Fruit fly (Drosophila melanogaster) whole organism, adult: ENCODE results near the gene Sirt6.
A peak's percentile ranks its signal among the peaks of the same experiment; 100 is the strongest.

Source experiments
- CG11617 ChIP-seq: fragments of 200-800 bp; sonication (Bioruptor generic); optimal IDR thresholded peaks from 2 replicates; lab custom pipeline; 2017; ENCODE audit warnings: mild to moderate bottlenecking, missing biosample characterization, missing genetic modification reagents, missing genetic modification characterization
- CG12768 ChIP-seq: fragments of 200-800 bp; sonication (Bioruptor generic); optimal IDR thresholded peaks from 2 replicates; lab custom pipeline; 2017; ENCODE audit warnings: missing biosample characterization, missing genetic modification characterization, mild to moderate bottlenecking, moderate library complexity, missing genetic modification reagents
- CG14711 ChIP-seq: fragments of 200-800 bp; sonication (Bioruptor generic); optimal IDR thresholded peaks from 2 replicates; lab custom pipeline; 2018; ENCODE audit warnings: missing biosample characterization, mild to moderate bottlenecking, missing genetic modification characterization, moderate library complexity
- CG1620 ChIP-seq: fragments of 200-800 bp; sonication (Bioruptor generic); optimal IDR thresholded peaks from 2 replicates; lab custom pipeline; 2016; ENCODE audit warnings: missing biosample characterization, missing genetic modification characterization
- CG33017 ChIP-seq: fragments of 200-800 bp; sonication (Bioruptor generic); optimal IDR thresholded peaks from 2 replicates; lab custom pipeline; 2018; ENCODE audit warnings: missing biosample characterization, mild to moderate bottlenecking, missing genetic modification characterization, moderate library complexity
- CG5204 ChIP-seq: fragments of 200-800 bp; sonication (Bioruptor generic); optimal IDR thresholded peaks from 2 replicates; lab custom pipeline; 2016; ENCODE audit warnings: missing biosample characterization, missing genetic modification characterization
- CG7045 ChIP-seq: fragments of 200-800 bp; sonication (Bioruptor generic); optimal IDR thresholded peaks from 2 replicates; lab custom pipeline; 2017; ENCODE audit warnings: missing biosample characterization, mild to moderate bottlenecking, missing genetic modification characterization
- CG7101 ChIP-seq: fragments of 200-800 bp; sonication (Bioruptor generic); optimal IDR thresholded peaks from 2 replicates; lab custom pipeline; 2018; ENCODE audit warnings: missing biosample characterization, mild to moderate bottlenecking, missing genetic modification characterization, moderate library complexity
- Clk ChIP-seq: fragments of 200-800 bp; sonication (Bioruptor generic); optimal IDR thresholded peaks from 2 replicates; lab custom pipeline; 2017; ENCODE audit warnings: missing biosample characterization, missing genetic modification characterization
- Crg-1 ChIP-seq: fragments of 200-800 bp; sonication (Bioruptor generic); optimal IDR thresholded peaks from 2 replicates; lab custom pipeline; 2016; ENCODE audit warnings: missing biosample characterization, missing genetic modification characterization
- Hr96 ChIP-seq: fragments of 200-800 bp; sonication (Bioruptor generic); optimal IDR thresholded peaks from 2 replicates; lab custom pipeline; 2016; ENCODE audit warnings: missing biosample characterization, missing genetic modification characterization
- Mnt ChIP-seq: fragments of 200-800 bp; sonication (Bioruptor generic); optimal IDR thresholded peaks from 2 replicates; lab custom pipeline; 2016; ENCODE audit warnings: missing biosample characterization, mild to moderate bottlenecking, missing genetic modification characterization
- bab1 ChIP-seq: fragments of 200-800 bp; sonication (Bioruptor generic); optimal IDR thresholded peaks from 3 replicates; lab custom pipeline; 2019; ENCODE audit warnings: missing biosample characterization, mild to moderate bottlenecking, missing genetic modification characterization, moderate library complexity
- cic ChIP-seq: fragments of 200-800 bp; sonication (Bioruptor generic); optimal IDR thresholded peaks from 2 replicates; lab custom pipeline; 2017; ENCODE audit warnings: missing biosample characterization, mild to moderate bottlenecking, missing genetic modification characterization, moderate library complexity
- cnc ChIP-seq, 2 experiments: fragments of >200 bp; optimal IDR thresholded peaks; 2 replicates each; lab custom pipeline; 2017
- kay ChIP-seq: fragments of 200-800 bp; sonication (Bioruptor generic); peaks from one replicate; lab custom pipeline; 2016; ENCODE audit warnings: missing biosample characterization, missing genetic modification characterization, borderline replicate concordance
- ovo ChIP-seq: fragments of 200-800 bp; sonication (Bioruptor generic); optimal IDR thresholded peaks from 2 replicates; lab custom pipeline; 2016; ENCODE audit warnings: missing biosample characterization, missing genetic modification characterization
- pad ChIP-seq: fragments of 200-800 bp; sonication (Bioruptor generic); optimal IDR thresholded peaks from 3 replicates; lab custom pipeline; 2017; ENCODE audit warnings: missing biosample characterization, missing genetic modification characterization, mild to moderate bottlenecking, moderate library complexity, missing genetic modification reagents
- tj ChIP-seq: fragments of 200-800 bp; sonication (Bioruptor generic); optimal IDR thresholded peaks from 3 replicates; lab custom pipeline; 2017; ENCODE audit warnings: missing biosample characterization, mild to moderate bottlenecking, missing genetic modification characterization, moderate library complexity
- toe ChIP-seq: fragments of 200-800 bp; sonication (Bioruptor generic); optimal IDR thresholded peaks from 2 replicates; lab custom pipeline; 2016; ENCODE audit warnings: missing biosample characterization, missing genetic modification characterization

Gene Sirt6

DNA sequence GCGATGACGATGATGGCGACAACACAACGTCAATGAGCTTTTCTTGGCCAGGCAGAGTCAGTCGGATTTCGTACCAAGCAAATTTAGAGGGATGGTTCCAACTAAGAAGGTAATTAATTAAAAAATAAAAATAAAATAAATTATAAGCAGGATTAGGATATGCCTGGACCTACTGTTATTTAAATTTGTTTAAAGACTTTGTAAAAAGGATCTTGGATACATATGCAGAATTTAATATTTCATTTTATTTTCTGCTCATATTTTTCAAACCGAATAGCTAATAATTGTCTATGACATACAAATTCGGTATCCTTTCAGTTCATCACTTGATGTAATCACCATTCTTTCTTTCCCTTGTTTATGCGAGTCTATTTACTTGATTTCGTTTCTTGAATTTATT, 13.2 kb upstream of the Sirt6 start:
- no peak for TF ChIP-seq Hr96 (GFP tag; lab: Kevin White, UChicago)
- TF ChIP-seq Clk (GFP tag; lab: Kevin White, UChicago): no peak
- no peak for TF ChIP-seq CG7101 (tag; lab: Kevin White, UChicago)
- no peak for TF ChIP-seq pad (GFP tag; lab: Kevin White, UChicago)
- TF ChIP-seq cnc (optimal IDR thresholded peaks at IDR 0.05; lab: Kevin White, UChicago): no peak
- TF ChIP-seq kay (GFP tag; lab: Kevin White, UChicago): no peak
- TF ChIP-seq Crg-1 (GFP tag; lab: Kevin White, UChicago): no peak
- TF ChIP-seq ovo (GFP tag; lab: Kevin White, UChicago): no peak
- TF ChIP-seq CG33017: no peak
- no peak for TF ChIP-seq CG11617
- TF ChIP-seq bab1: no peak
- TF ChIP-seq cic (GFP tag; lab: Kevin White, UChicago): no peak
- no peak for TF ChIP-seq CG14711

DNA sequence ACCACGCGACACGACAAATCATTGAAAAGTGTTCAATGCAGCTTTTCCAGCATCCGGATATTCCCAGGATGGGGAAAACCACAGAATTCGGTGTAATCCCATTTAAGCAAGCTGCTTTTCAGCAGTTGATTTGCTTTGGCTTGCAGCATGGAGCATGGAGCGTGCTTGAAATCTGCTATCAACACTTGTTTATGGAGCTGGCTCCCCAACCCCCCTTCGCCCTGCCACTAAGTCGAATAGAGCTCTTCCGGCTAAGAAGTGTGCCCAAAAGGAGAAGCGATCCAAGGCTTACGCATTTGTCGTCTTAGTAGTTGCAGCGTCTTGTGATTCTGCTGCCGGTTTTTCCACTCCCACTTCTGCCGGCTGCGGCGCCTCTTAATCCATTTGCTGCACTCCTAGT, 12.7 kb upstream of the Sirt6 start:
- TF ChIP-seq cnc (optimal IDR thresholded peaks at IDR 0.05; lab: Kevin White, UChicago) (no peak), CG12768 (GFP tag; lab: Kevin White, UChicago) (no peak)

DNA sequence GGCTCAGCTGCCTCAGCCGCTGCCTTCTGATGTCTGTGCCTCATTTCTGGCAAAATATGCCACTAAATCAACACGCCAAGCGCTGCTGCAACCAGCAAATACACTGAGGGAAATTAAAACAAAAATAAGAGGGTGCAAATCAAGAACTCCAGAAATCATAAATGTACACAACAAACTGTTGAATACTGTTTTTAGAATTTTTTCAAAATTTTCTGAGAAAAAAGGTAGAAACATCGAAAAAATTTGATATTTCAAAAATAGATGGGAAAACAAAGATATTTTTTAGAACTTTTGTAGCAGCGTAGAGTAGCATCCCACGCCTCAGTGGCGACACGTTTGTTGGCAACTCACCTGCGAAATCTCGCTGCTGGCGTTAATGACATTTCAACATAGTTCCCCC, 11.0 kb upstream of the Sirt6 start:
- no peak for TF ChIP-seq CG7101 (tag; lab: Kevin White, UChicago)
- no peak for TF ChIP-seq CG12768 (GFP tag; lab: Kevin White, UChicago)
- no peak for TF ChIP-seq tj (GFP tag; lab: Kevin White, UChicago)
- TF ChIP-seq CG1620 (GFP tag; lab: Kevin White, UChicago): no peak

DNA sequence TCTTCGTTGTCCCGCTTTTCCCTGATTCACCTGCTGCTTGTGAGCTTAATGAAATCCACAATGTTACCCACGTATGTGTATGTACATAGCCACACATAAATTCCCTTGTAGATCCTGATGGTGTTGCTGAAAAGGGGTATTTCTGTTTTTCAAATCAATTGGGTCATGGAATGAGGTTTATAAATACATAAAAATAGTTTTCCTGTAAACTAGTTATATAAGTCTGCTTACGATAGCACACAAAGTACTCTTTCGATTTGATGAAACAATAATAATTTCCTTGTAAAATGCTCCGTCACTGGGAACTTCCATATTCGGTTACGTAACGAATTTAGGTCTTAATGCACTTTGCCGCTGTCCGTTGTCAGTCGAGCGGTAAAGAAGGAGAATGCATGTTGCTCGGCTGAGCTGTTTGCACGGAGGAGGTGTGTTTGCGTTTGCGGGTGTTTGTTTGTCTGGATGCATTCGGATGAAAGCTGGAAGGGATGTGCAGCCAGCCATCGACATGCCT, 8.3 kb upstream of the Sirt6 start:
- no peak for TF ChIP-seq CG7101 (tag; lab: Kevin White, UChicago)
- no peak for TF ChIP-seq ovo (GFP tag; lab: Kevin White, UChicago)

DNA sequence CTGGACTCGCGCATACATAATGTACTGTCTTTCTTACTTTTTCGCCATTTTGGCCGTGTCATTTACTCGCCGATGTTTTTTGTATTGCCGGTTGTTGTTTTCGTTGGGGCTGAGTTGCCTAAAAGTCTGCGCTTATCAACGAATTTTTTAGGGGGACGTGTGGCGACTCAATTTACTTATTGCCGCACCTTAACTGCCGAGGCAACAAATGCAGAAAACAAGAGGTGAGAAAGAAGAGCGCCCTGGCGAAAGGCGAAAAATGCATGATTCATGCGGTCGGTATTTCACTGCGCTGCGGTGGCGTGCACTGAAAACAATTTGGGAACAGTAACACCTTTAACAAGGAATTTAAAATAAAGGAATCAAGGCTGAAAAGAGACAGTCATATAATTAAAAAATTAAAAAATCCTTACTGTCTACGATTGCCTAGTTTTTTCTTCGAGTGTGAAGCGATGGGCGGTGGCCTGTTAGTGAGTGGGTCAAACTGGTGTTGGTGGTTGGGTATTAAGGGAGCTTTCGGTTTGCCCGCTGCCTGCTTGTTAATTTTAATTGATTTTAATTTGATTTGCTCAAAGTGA, 7.3 kb upstream of the Sirt6 start:
- TF ChIP-seq tj (GFP tag; lab: Kevin White, UChicago): peak; percentile 5
- no peak for TF ChIP-seq CG1620 (GFP tag; lab: Kevin White, UChicago)
- TF ChIP-seq CG5204 (GFP tag; lab: Kevin White, UChicago): peak; percentile 44
- peak; percentile 77 for TF ChIP-seq CG7101 (tag; lab: Kevin White, UChicago)
- TF ChIP-seq pad (GFP tag; lab: Kevin White, UChicago): no peak
- TF ChIP-seq CG12768 (GFP tag; lab: Kevin White, UChicago): peak; percentile 55
- TF ChIP-seq toe (GFP tag; lab: Kevin White, UChicago): peak; percentile 35
- TF ChIP-seq CG11617: no peak
- peak; percentile 62 for TF ChIP-seq Clk (GFP tag; lab: Kevin White, UChicago)
- no peak for TF ChIP-seq cnc (optimal IDR thresholded peaks at IDR 0.05; lab: Kevin White, UChicago)
- peak; percentile 68 for TF ChIP-seq kay (GFP tag; lab: Kevin White, UChicago)
- peak; percentile 37 for TF ChIP-seq bab1
- TF ChIP-seq CG14711: peak; percentile 72
- no peak for TF ChIP-seq ovo (GFP tag; lab: Kevin White, UChicago)
- peak; percentile 44 for TF ChIP-seq Hr96 (GFP tag; lab: Kevin White, UChicago)
- TF ChIP-seq cic (GFP tag; lab: Kevin White, UChicago): no peak
- TF ChIP-seq Crg-1 (GFP tag; lab: Kevin White, UChicago): no peak
- TF ChIP-seq CG7045 (GFP tag; lab: Kevin White, UChicago): peak; percentile 46
- TF ChIP-seq CG33017: peak; percentile 6
- peak; percentile 13 for TF ChIP-seq Mnt (GFP tag; lab: Kevin White, UChicago)

DNA sequence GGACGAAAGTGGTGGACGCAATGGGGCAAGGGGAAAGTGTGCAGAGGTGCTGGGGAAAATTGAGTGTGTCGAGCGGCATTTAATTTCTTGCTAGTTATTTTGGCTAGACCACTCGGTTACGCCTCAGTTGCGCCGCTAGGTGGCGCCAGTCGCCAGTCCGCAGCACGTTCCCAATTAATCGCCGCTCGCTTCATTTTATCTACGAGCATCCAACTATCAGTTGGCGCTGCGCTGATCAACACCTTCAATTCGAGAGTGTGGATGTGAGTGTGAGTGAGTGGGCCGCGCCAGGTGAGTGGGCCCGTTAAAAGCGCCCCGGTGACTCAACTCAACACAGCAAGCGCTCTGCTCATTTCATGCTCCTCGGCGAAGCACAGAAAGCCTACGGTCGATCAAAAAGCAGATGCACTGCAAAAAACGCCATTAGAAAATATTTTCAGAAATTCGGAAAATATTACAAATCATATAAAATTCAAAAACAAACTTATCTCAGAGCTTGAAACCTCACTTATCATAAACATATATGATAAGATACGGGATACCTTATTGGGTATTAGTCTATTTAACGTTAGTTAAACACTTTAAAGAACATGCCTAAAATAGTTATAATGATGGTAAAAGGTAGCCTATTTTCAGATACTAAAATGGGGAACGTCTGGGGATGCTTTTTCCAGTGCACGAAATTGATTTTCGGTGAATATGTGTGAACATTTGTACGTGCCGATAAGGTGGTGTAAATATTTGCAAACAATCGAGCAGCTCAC, 6.6 kb upstream of the Sirt6 start:
- peak; percentile 37 for TF ChIP-seq cic (GFP tag; lab: Kevin White, UChicago)
- TF ChIP-seq kay (GFP tag; lab: Kevin White, UChicago): peak; percentile 59
- TF ChIP-seq Clk (GFP tag; lab: Kevin White, UChicago): peak; percentile 70
- TF ChIP-seq pad (GFP tag; lab: Kevin White, UChicago): peak; percentile 69
- TF ChIP-seq Crg-1 (GFP tag; lab: Kevin White, UChicago): peak; percentile 72
- TF ChIP-seq CG33017: peak; percentile 89
- TF ChIP-seq ovo (GFP tag; lab: Kevin White, UChicago): peak; percentile 66
- no peak for TF ChIP-seq cnc (optimal IDR thresholded peaks at IDR 0.05; lab: Kevin White, UChicago)
- TF ChIP-seq Mnt (GFP tag; lab: Kevin White, UChicago): peak; percentile 41
- peak; percentile 82 for TF ChIP-seq CG14711
- peak; percentile 86 for TF ChIP-seq CG5204 (GFP tag; lab: Kevin White, UChicago)
- peak; percentile 91 for TF ChIP-seq CG7101 (tag; lab: Kevin White, UChicago)
- TF ChIP-seq CG12768 (GFP tag; lab: Kevin White, UChicago): peak; percentile 90
- peak; percentile 83 for TF ChIP-seq CG7045 (GFP tag; lab: Kevin White, UChicago)
- peak; percentile 80 for TF ChIP-seq CG1620 (GFP tag; lab: Kevin White, UChicago)
- peak; percentile 94 for TF ChIP-seq bab1
- TF ChIP-seq tj (GFP tag; lab: Kevin White, UChicago): peak; percentile 64
- TF ChIP-seq toe (GFP tag; lab: Kevin White, UChicago): peak; percentile 83
- TF ChIP-seq CG11617: peak; percentile 96
- peak; percentile 83 for TF ChIP-seq Hr96 (GFP tag; lab: Kevin White, UChicago)
